Fruit fly (Drosophila melanogaster) whole organism, embryonic: Measurements from ENCODE around the gene CG4382.

Experiments
- CG10209 ChIP-seq: fragments of 200-800 bp; sonication (Bioruptor generic); optimal IDR thresholded peaks from 3 replicates; lab custom pipeline; 2017; ENCODE audit warnings: missing biosample characterization, mild to moderate bottlenecking, missing genetic modification characterization, missing genetic modification reagents
- CG10565 ChIP-seq: fragments of 200-800 bp; sonication (Bioruptor generic); optimal IDR thresholded peaks from 3 replicates; lab custom pipeline; 2016; ENCODE audit warnings: missing biosample characterization, mild to moderate bottlenecking, missing genetic modification characterization
- CG11723 ChIP-seq: fragments of 200-800 bp; sonication (Bioruptor generic); optimal IDR thresholded peaks from 2 replicates; lab custom pipeline; 2017; ENCODE audit warnings: missing biosample characterization, mild to moderate bottlenecking, missing genetic modification characterization
- CG13287 ChIP-seq: fragments of 200-800 bp; sonication (Bioruptor generic); IDR thresholded peaks from 2 replicates; pipeline ENCODE4 v1.3.6; 2022; ENCODE audit warnings: missing biosample characterization, missing genetic modification characterization; ENCODE audit not compliant: partially characterized antibody
- CG14050 ChIP-seq: fragments of 200-800 bp; sonication (Bioruptor generic); IDR thresholded peaks from 3 replicates; pipeline ENCODE4 v1.3.6; 2022; ENCODE audit warnings: missing biosample characterization, missing genetic modification characterization
- CG14710 ChIP-seq: fragments of 200-800 bp; sonication (Bioruptor generic); optimal IDR thresholded peaks from 3 replicates; lab custom pipeline; 2019; ENCODE audit warnings: missing biosample characterization, mild to moderate bottlenecking, missing genetic modification characterization, moderate library complexity
- CG15269 ChIP-seq: fragments of 200-800 bp; sonication (Bioruptor generic); optimal IDR thresholded peaks from 2 replicates; lab custom pipeline; 2018; ENCODE audit warnings: missing biosample characterization, mild to moderate bottlenecking, missing genetic modification characterization, moderate library complexity
- CG16813 ChIP-seq: fragments of 200-800 bp; sonication (Bioruptor generic); IDR thresholded peaks from 3 replicates; pipeline ENCODE4 v1.3.6; 2022; ENCODE audit warnings: missing biosample characterization, missing genetic modification characterization; ENCODE audit not compliant: partially characterized antibody
- CG18262 ChIP-seq: fragments of 200-800 bp; optimal IDR thresholded peaks from 3 replicates; lab custom pipeline; 2019; ENCODE audit warnings: missing biosample characterization, mild to moderate bottlenecking, missing genetic modification characterization, moderate library complexity
- CG2875 ChIP-seq: fragments of 200-800 bp; sonication (Bioruptor generic); optimal IDR thresholded peaks from 2 replicates; lab custom pipeline; 2017; ENCODE audit warnings: missing biosample characterization, mild to moderate bottlenecking, missing genetic modification characterization, missing genetic modification reagents
- CG2889 ChIP-seq: fragments of 200-800 bp; sonication (Bioruptor generic); IDR thresholded peaks from 3 replicates; pipeline ENCODE4 v1.3.6; 2022; ENCODE audit warnings: missing biosample characterization, missing genetic modification characterization
- CG32767 ChIP-seq: fragments of 200-800 bp; sonication (Bioruptor generic); IDR thresholded peaks from 2 replicates; pipeline ENCODE4 v1.3.6; 2022; ENCODE audit warnings: missing biosample characterization, missing genetic modification characterization
- CG4707 ChIP-seq: fragments of 200-800 bp; sonication (Bioruptor generic); optimal IDR thresholded peaks from 2 replicates; lab custom pipeline; 2018; ENCODE audit warnings: missing biosample characterization, mild to moderate bottlenecking, missing genetic modification characterization, moderate library complexity
- CG4820 ChIP-seq: fragments of 200-800 bp; sonication (Bioruptor generic); optimal IDR thresholded peaks from 3 replicates; lab custom pipeline; 2016; ENCODE audit warnings: missing biosample characterization, missing genetic modification characterization
- CG6254 ChIP-seq: fragments of 200-800 bp; sonication (Bioruptor generic); optimal IDR thresholded peaks from 3 replicates; lab custom pipeline; 2017; ENCODE audit warnings: mild to moderate bottlenecking, missing biosample characterization, missing genetic modification reagents, missing genetic modification characterization
- CG7271 ChIP-seq: fragments of 200-800 bp; sonication (Bioruptor generic); optimal IDR thresholded peaks from 2 replicates; lab custom pipeline; 2018; ENCODE audit warnings: missing biosample characterization, mild to moderate bottlenecking, missing genetic modification characterization, moderate library complexity
- CG7357 ChIP-seq: fragments of 200-800 bp; sonication (Bioruptor generic); IDR thresholded peaks from 3 replicates; pipeline ENCODE4 v1.3.6; 2022; ENCODE audit warnings: missing biosample characterization, missing genetic modification characterization
- CG7963 ChIP-seq: fragments of 200-800 bp; sonication (Bioruptor generic); IDR thresholded peaks from 3 replicates; pipeline ENCODE4 v1.3.6; 2022; ENCODE audit warnings: missing biosample characterization, missing genetic modification characterization; ENCODE audit not compliant: partially characterized antibody
- CG8290 ChIP-seq, 3 experiments: fragments of 200-800 bp; sonication (Bioruptor generic); optimal IDR thresholded peaks; 2 replicates each; lab custom pipeline; 2016 to 2019; ENCODE audit warnings: missing biosample characterization in 3 of 3, missing genetic modification characterization in 3 of 3, mild to moderate bottlenecking in 2 of 3, moderate library complexity in 1 of 3
- CG8944 ChIP-seq: fragments of 200-800 bp; sonication (Bioruptor generic); optimal IDR thresholded peaks from 3 replicates; lab custom pipeline; 2016; ENCODE audit warnings: missing biosample characterization, missing genetic modification characterization
- Dfd ChIP-seq, 2 experiments: fragments of >200 bp; optimal IDR thresholded peaks; 2 replicates each; lab custom pipeline; 2017; ENCODE audit warnings: missing biosample characterization in 2 of 2, missing genetic modification characterization in 2 of 2
- Dip3 ChIP-seq: fragments of 200-800 bp; sonication (Bioruptor generic); optimal IDR thresholded peaks from 3 replicates; lab custom pipeline; 2016; ENCODE audit warnings: missing biosample characterization, missing genetic modification characterization
- Eip74EF ChIP-seq, 2 experiments: fragments of 200-800 bp in 1 of 2; fragments of >200 bp in 1 of 2; sonication (Bioruptor generic) in 1 of 2; optimal IDR thresholded peaks; 2 replicates each; lab custom pipeline; 2017 to 2019; ENCODE audit warnings: missing biosample characterization in 2 of 2, missing genetic modification characterization in 2 of 2, mild to moderate bottlenecking in 1 of 2, moderate library complexity in 1 of 2
- Ets65A ChIP-seq: fragments of 200-800 bp; sonication (Bioruptor generic); peaks from one replicate; lab custom pipeline; 2016; ENCODE audit warnings: missing biosample characterization, missing genetic modification characterization
- HmgZ ChIP-seq: fragments of 200-800 bp; sonication (Bioruptor generic); optimal IDR thresholded peaks from 2 replicates; lab custom pipeline; 2018; ENCODE audit warnings: missing biosample characterization, mild to moderate bottlenecking, missing genetic modification characterization
- Kr ChIP-seq: fragments of 200-800 bp; sonication (Bioruptor generic); optimal IDR thresholded peaks from 2 replicates; lab custom pipeline; 2017; ENCODE audit warnings: missing biosample characterization, mild to moderate bottlenecking, missing genetic modification characterization
- Lim3 ChIP-seq: fragments of 200-800 bp; sonication (Bioruptor generic); IDR thresholded peaks from 2 replicates; pipeline ENCODE4 v1.3.6; 2022; ENCODE audit warnings: missing biosample characterization, missing genetic modification characterization
- NFAT ChIP-seq: fragments of 200-800 bp; sonication (Bioruptor generic); IDR thresholded peaks from 2 replicates; pipeline ENCODE4 v1.3.6; 2022; ENCODE audit warnings: missing biosample characterization, missing genetic modification characterization
- Ptx1 ChIP-seq: fragments of 200-800 bp; sonication (Bioruptor generic); IDR thresholded peaks from 2 replicates; pipeline ENCODE4 v1.3.6; 2022; ENCODE audit warnings: missing biosample characterization, missing genetic modification characterization
- Sry-δ ChIP-seq: fragments of 200-800 bp; sonication (Bioruptor generic); optimal IDR thresholded peaks from 2 replicates; lab custom pipeline; 2016; ENCODE audit warnings: missing biosample characterization, missing genetic modification characterization
- Taf1 ChIP-seq: fragments of 200-800 bp; sonication (Bioruptor generic); IDR thresholded peaks from 2 replicates; pipeline ENCODE4 v1.3.6; 2022; ENCODE audit warnings: missing biosample characterization, missing genetic modification characterization
- abd-A ChIP-seq: fragments of 200-800 bp; sonication (Bioruptor generic); optimal IDR thresholded peaks from 3 replicates; lab custom pipeline; 2019; ENCODE audit warnings: missing biosample characterization, mild to moderate bottlenecking, missing genetic modification characterization, moderate library complexity
- ac ChIP-seq: fragments of 200-800 bp; sonication (Bioruptor generic); optimal IDR thresholded peaks from 3 replicates; lab custom pipeline; 2017; ENCODE audit warnings: missing biosample characterization, mild to moderate bottlenecking, missing genetic modification characterization
- ash1 ChIP-seq: fragments of 200-800 bp; sonication (Bioruptor generic); optimal IDR thresholded peaks from 2 replicates; lab custom pipeline; 2018; ENCODE audit warnings: missing biosample characterization, mild to moderate bottlenecking, missing genetic modification characterization
- caup ChIP-seq: fragments of 200-800 bp; sonication (Bioruptor generic); optimal IDR thresholded peaks from 3 replicates; lab custom pipeline; 2017; ENCODE audit warnings: missing biosample characterization, mild to moderate bottlenecking, missing genetic modification characterization, moderate library complexity; ENCODE audit not compliant: severe bottlenecking
- corto ChIP-seq: fragments of 200-800 bp; sonication (Bioruptor generic); optimal IDR thresholded peaks from 2 replicates; lab custom pipeline; 2016; ENCODE audit warnings: missing biosample characterization, mild to moderate bottlenecking, missing genetic modification characterization, moderate library complexity
- fd64A ChIP-seq: fragments of 200-800 bp; sonication (Bioruptor generic); optimal IDR thresholded peaks from 3 replicates; lab custom pipeline; 2018; ENCODE audit warnings: missing biosample characterization, mild to moderate bottlenecking, missing genetic modification characterization
- gro ChIP-seq: fragments of 200-800 bp; sonication (Bioruptor generic); optimal IDR thresholded peaks from 2 replicates; lab custom pipeline; 2016; ENCODE audit warnings: missing biosample characterization, missing genetic modification characterization
- hkb ChIP-seq, 2 experiments: fragments of 200-800 bp in 1 of 2; fragments of >200 bp in 1 of 2; sonication (Bioruptor generic) in 1 of 2; IDR thresholded peaks in 1 of 2; optimal IDR thresholded peaks in 1 of 2; 2 replicates each; pipeline versions ENCODE4 v1.3.6 to Lab custom; 2017 to 2022; ENCODE audit warnings: missing biosample characterization in 1 of 2, missing genetic modification characterization in 1 of 2
- luna ChIP-seq: fragments of 200-800 bp; sonication (Bioruptor generic); optimal IDR thresholded peaks from 2 replicates; lab custom pipeline; 2016; ENCODE audit warnings: missing biosample characterization, missing genetic modification characterization
- pzg ChIP-seq: fragments of 200-800 bp; sonication (Bioruptor generic); optimal IDR thresholded peaks from 3 replicates; lab custom pipeline; 2018; ENCODE audit warnings: missing biosample characterization, mild to moderate bottlenecking, missing genetic modification characterization, moderate library complexity
- repo ChIP-seq: fragments of 200-800 bp; sonication (Bioruptor generic); optimal IDR thresholded peaks from 2 replicates; lab custom pipeline; 2016; ENCODE audit warnings: missing biosample characterization, missing genetic modification characterization
- shn ChIP-seq: fragments of 200-800 bp; sonication (Bioruptor generic); optimal IDR thresholded peaks from 3 replicates; lab custom pipeline; 2016; ENCODE audit warnings: missing biosample characterization, missing genetic modification characterization
- sisA ChIP-seq: fragments of 200-800 bp; sonication (Bioruptor generic); IDR thresholded peaks from 2 replicates; pipeline ENCODE4 v1.3.6; 2022; ENCODE audit warnings: missing biosample characterization, missing genetic modification characterization
- slp2 ChIP-seq: fragments of 200-800 bp; sonication (Bioruptor generic); optimal IDR thresholded peaks from 2 replicates; lab custom pipeline; 2016; ENCODE audit warnings: missing biosample characterization, missing genetic modification characterization
- tgo ChIP-seq: fragments of 200-800 bp; sonication (Bioruptor generic); IDR thresholded peaks from 3 replicates; pipeline ENCODE4 v1.3.6; 2022; ENCODE audit warnings: missing biosample characterization, missing genetic modification characterization

Gene CG4382

DNA sequence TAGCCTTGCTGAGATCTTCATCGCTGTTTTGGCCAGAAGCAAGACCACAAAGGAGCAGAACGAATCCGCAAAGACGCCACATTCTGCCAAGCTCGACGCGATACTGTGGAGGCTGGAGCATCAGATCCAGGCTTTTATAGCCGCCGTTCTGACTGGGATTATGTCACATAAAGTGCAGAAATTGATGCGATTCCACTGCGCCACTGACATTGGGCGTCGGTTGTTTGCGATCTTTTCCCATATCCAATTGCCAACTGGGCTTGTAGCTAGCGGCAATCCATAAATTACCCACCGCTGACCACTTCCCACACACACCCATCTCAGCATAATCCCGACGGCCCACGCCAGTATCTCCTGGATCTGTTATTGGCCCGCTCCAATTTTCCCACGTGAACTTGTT lies at the start of gene CG4382:
CG4382 (minus strand) TSS at position 101 of the 400 bp plus-strand sequence.
- TF ChIP-seq Ets65A (GFP tag; lab: Kevin White, UChicago) (peak; percentile 20), corto (GFP tag; lab: Kevin White, UChicago) (no peak)

dm6 chr2L:9633811-9634436 lies 33.3 kb upstream of the CG4382 start, which contains the start of gene Apoltp:
TSS of gene Apoltp (plus strand) at chr2L:9634179.
- peak; percentile 57 for TF ChIP-seq CG4820 (GFP tag; lab: Kevin White, UChicago)
- no peak for TF ChIP-seq CG4707 (GFP tag; lab: Kevin White, UChicago)
- TF ChIP-seq slp2 = no peak
- no peak for TF ChIP-seq CG10565 (GFP tag; lab: Kevin White, UChicago)
- no peak for TF ChIP-seq Kr
- TF ChIP-seq Ptx1 (GFP tag; lab: Robert Waterston, UW) = peak; percentile 82
- no peak for TF ChIP-seq CG2875
- no peak for TF ChIP-seq hkb (optimal IDR thresholded peaks at IDR 0.05; lab: Kevin White, UChicago)
- TF ChIP-seq hkb (GFP tag; IDR thresholded peaks at IDR 0.05; lab: Robert Waterston, UW) = peak; percentile 81
- TF ChIP-seq CG14710 (tag; lab: Kevin White, UChicago) = no peak
- peak; percentile 6 for TF ChIP-seq CG7271 (tag; lab: Kevin White, UChicago)
- peak; percentile 52 for TF ChIP-seq CG6254 (GFP tag; lab: Kevin White, UChicago)
- TF ChIP-seq CG2889 = peak; percentile 45; the same call in 1 of the 3 replicates
- no peak for TF ChIP-seq abd-A (tag; lab: Kevin White, UChicago)
- no peak for TF ChIP-seq Dfd (GFP tag; optimal IDR thresholded peaks at IDR 0.05; lab: Kevin White, UChicago)
- TF ChIP-seq CG8944 = no peak
- no peak for TF ChIP-seq shn (GFP tag; lab: Kevin White, UChicago)
- no peak for TF ChIP-seq luna
- TF ChIP-seq CG11723 (GFP tag; lab: Kevin White, UChicago) = no peak
- peak; percentile 39; the same call in 2 of the 3 replicates for TF ChIP-seq CG14050 (GFP tag; lab: Robert Waterston, UW)
- peak; percentile 72 for TF ChIP-seq tgo (GFP tag; lab: Robert Waterston, UW)
- peak; percentile 52 for TF ChIP-seq NFAT (GFP tag; lab: Robert Waterston, UW)
- no peak for TF ChIP-seq ash1 (GFP tag; lab: Kevin White, UChicago)
- no peak for TF ChIP-seq pzg (GFP tag; lab: Kevin White, UChicago)
- peak; percentile 70 for TF ChIP-seq sisA
- no peak for TF ChIP-seq CG8290 (GFP tag; optimal IDR thresholded peaks at IDR 0.05; lab: Kevin White, UChicago)
- no peak for TF ChIP-seq CG8290 (tag; optimal IDR thresholded peaks at IDR 0.05; lab: Kevin White, UChicago)
- TF ChIP-seq Taf1 (GFP tag; lab: Robert Waterston, UW) = peak; percentile 69
- peak; percentile 64 for TF ChIP-seq CG15269
- peak; percentile 68 for TF ChIP-seq CG18262 (tag; lab: Kevin White, UChicago)
- TF ChIP-seq CG7963 (GFP tag; lab: Robert Waterston, UW) = no peak
- TF ChIP-seq caup = peak; percentile 83
- TF ChIP-seq fd64A (GFP tag; lab: Kevin White, UChicago) = no peak
- 0 out of 2 replicates have a peak, but pooled peaks have one; percentile 32 for TF ChIP-seq CG32767 (GFP tag; lab: Robert Waterston, UW)
- 0 out of 2 replicates have a peak, but pooled peaks have one; percentile 6 for TF ChIP-seq Lim3 (GFP tag; lab: Robert Waterston, UW)
- no peak for TF ChIP-seq repo (GFP tag; lab: Kevin White, UChicago)
- TF ChIP-seq Sry-δ (GFP tag; lab: Kevin White, UChicago) = no peak
- TF ChIP-seq ac (GFP tag; lab: Kevin White, UChicago) = no peak
- TF ChIP-seq Eip74EF (GFP tag; optimal IDR thresholded peaks at IDR 0.05; lab: Kevin White, UChicago) = no peak
- no peak for TF ChIP-seq CG16813 (GFP tag; lab: Robert Waterston, UW)
- TF ChIP-seq CG10209 (GFP tag; lab: Kevin White, UChicago) = peak; percentile 70
- peak; percentile 39 for TF ChIP-seq HmgZ (tag; lab: Kevin White, UChicago)
- TF ChIP-seq Dip3 = no peak
- no peak for TF ChIP-seq CG13287 (GFP tag; lab: Robert Waterston, UW)
- TF ChIP-seq gro = no peak
- TF ChIP-seq CG7357 (GFP tag; lab: Robert Waterston, UW) = 0 out of 3 replicates have a peak, but pooled peaks have one; percentile 32
